Worm (Caenorhabditis elegans) whole organism, early embryonic: Measurements from ENCODE around the gene R05H5.7.

ENCODE experiments used
- B0310.2 ChIP-seq: sonication (generic microtip); optimal IDR thresholded peaks from 2 replicates; lab custom pipeline; 2016; ENCODE audit warnings: mild to moderate bottlenecking, missing genetic modification characterization, missing compliant biosample characterization
- F13C5.2 ChIP-seq: sonication (generic microtip); optimal IDR thresholded peaks from 2 replicates; lab custom pipeline; 2017; ENCODE audit warnings: mild to moderate bottlenecking, missing genetic modification characterization, inconsistent platforms, missing compliant biosample characterization
- aly-1 ChIP-seq: sonication (generic microtip); optimal IDR thresholded peaks from 2 replicates; lab custom pipeline; 2016; ENCODE audit warnings: missing genetic modification characterization, missing compliant biosample characterization
- ama-1 ChIP-seq: fragments of 150-350 bp; optimal IDR thresholded peaks from 2 replicates; lab custom pipeline; 2014
- ceh-36 ChIP-seq: sonication (generic microtip); optimal IDR thresholded peaks from 2 replicates; lab custom pipeline; 2016; ENCODE audit warnings: missing genetic modification characterization, inconsistent platforms, missing compliant biosample characterization
- ets-7 ChIP-seq: sonication (generic microtip); optimal IDR thresholded peaks from 2 replicates; lab custom pipeline; 2016; ENCODE audit warnings: missing genotype, missing genetic modification characterization, missing compliant biosample characterization
- flt-1 ChIP-seq: fragments of 200-800 bp; sonication (Bioruptor generic); IDR thresholded peaks from 2 replicates; pipeline ENCODE4 v1.3.6; 2022; ENCODE audit warnings: missing genetic modification characterization, missing compliant biosample characterization
- hmbx-1 ChIP-seq: sonication (generic microtip); optimal IDR thresholded peaks from 2 replicates; lab custom pipeline; 2016; ENCODE audit warnings: mild to moderate bottlenecking, missing genetic modification characterization, missing compliant biosample characterization
- pes-1 ChIP-seq: fragments of 200-800 bp; sonication (Bioruptor generic); IDR thresholded peaks from 2 replicates; pipeline ENCODE4 v1.3.6; 2022; ENCODE audit warnings: missing genetic modification reagents, missing genetic modification characterization, missing compliant biosample characterization
- sea-1 ChIP-seq: fragments of 200-800 bp; sonication (Bioruptor generic); conservative IDR thresholded peaks from 2 replicates; pipeline ENCODE4 v1.3.6; 2022; ENCODE audit warnings: missing genetic modification characterization, missing compliant biosample characterization
- tbx-11 ChIP-seq: fragments of 200-800 bp; sonication (Bioruptor generic); IDR thresholded peaks from 2 replicates; pipeline ENCODE4 v1.3.6; 2022; ENCODE audit warnings: missing genetic modification characterization, missing compliant biosample characterization
- tra-4 ChIP-seq: sonication (generic microtip); optimal IDR thresholded peaks from 2 replicates; lab custom pipeline; 2017; ENCODE audit warnings: missing genetic modification characterization, missing compliant biosample characterization

ce11 chrII:10167731-10168130 lies 24.6 kb upstream of the R05H5.7 start:
- TF ChIP-seq ama-1 (lab: Kevin White, UChicago), result no peak
- no peak for TF ChIP-seq flt-1
- TF ChIP-seq B0310.2 (tag; lab: Kevin White, UChicago), result no peak
- no peak for TF ChIP-seq F13C5.2 (tag; lab: Kevin White, UChicago)
- TF ChIP-seq tbx-11, result no peak
- TF ChIP-seq hmbx-1 (tag; lab: Kevin White, UChicago), result no peak
- TF ChIP-seq ceh-36, result no peak
- TF ChIP-seq ets-7 (tag; lab: Kevin White, UChicago), result no peak
- TF ChIP-seq pes-1 (GFP tag; lab: Robert Waterston, UW), result no peak
- TF ChIP-seq tra-4 (tag; lab: Kevin White, UChicago), result no peak
- TF ChIP-seq sea-1 (GFP tag; lab: Robert Waterston, UW), result no peak
- no peak for TF ChIP-seq aly-1 (tag; lab: Kevin White, UChicago)
